Worm (Caenorhabditis elegans) whole organism, late embryonic: Measurements from ENCODE around the gene ccm-3.
A peak's percentile ranks its signal among the peaks of the same experiment; 100 is the strongest.

ENCODE experiments used
- C08G9.2 ChIP-seq: sonication (generic microtip); optimal IDR thresholded peaks from 2 replicates; lab custom pipeline; 2016; ENCODE audit warnings: mild to moderate bottlenecking, missing genetic modification characterization, moderate library complexity, missing compliant biosample characterization
- F13H6.1 ChIP-seq: sonication (generic microtip); optimal IDR thresholded peaks from 2 replicates; lab custom pipeline; 2016; ENCODE audit warnings: missing genetic modification characterization, missing compliant biosample characterization
- ama-1 ChIP-seq: fragments of 150-350 bp; optimal IDR thresholded peaks from 2 replicates; lab custom pipeline; 2014
- che-1 ChIP-seq: sonication (generic microtip); optimal IDR thresholded peaks from 2 replicates; lab custom pipeline; 2016; ENCODE audit warnings: mild to moderate bottlenecking, missing genetic modification characterization, missing compliant biosample characterization
- fax-1 ChIP-seq: sonication (generic microtip); optimal IDR thresholded peaks from 2 replicates; lab custom pipeline; 2016; ENCODE audit warnings: missing genotype, missing genetic modification characterization, missing compliant biosample characterization
- fkh-10 ChIP-seq: fragments of 150-350 bp; optimal IDR thresholded peaks from 2 replicates; lab custom pipeline; 2014; ENCODE audit warnings: missing biosample characterization, missing genetic modification reagents, missing genetic modification characterization
- gmeb-2 ChIP-seq: sonication (generic microtip); optimal IDR thresholded peaks from 2 replicates; lab custom pipeline; 2016; ENCODE audit warnings: missing genetic modification characterization, inconsistent platforms, missing compliant biosample characterization
- nhr-11 ChIP-seq: fragments of 150-350 bp; optimal IDR thresholded peaks from 2 replicates; lab custom pipeline; 2014; ENCODE audit warnings: missing biosample characterization, missing genetic modification characterization
- pag-3 ChIP-seq: sonication (generic microtip); optimal IDR thresholded peaks from 2 replicates; lab custom pipeline; 2016; ENCODE audit warnings: missing compliant biosample characterization, missing genetic modification characterization, borderline replicate concordance
- pha-4 ChIP-seq: fragments of 150-350 bp; optimal IDR thresholded peaks from 2 replicates; lab custom pipeline; 2018; ENCODE audit warnings: missing biosample characterization, missing genetic modification reagents, missing genetic modification characterization
- pqm-1 ChIP-seq: sonication (generic microtip); optimal IDR thresholded peaks from 2 replicates; lab custom pipeline; 2016; ENCODE audit warnings: missing genetic modification characterization, missing compliant biosample characterization
- rnt-1 ChIP-seq: sonication (generic microtip); optimal IDR thresholded peaks from 2 replicates; lab custom pipeline; 2016; ENCODE audit warnings: missing genetic modification characterization, missing compliant biosample characterization
- sdc-2 ChIP-seq: sonication (generic microtip); optimal IDR thresholded peaks from 2 replicates; lab custom pipeline; 2016; ENCODE audit warnings: missing genotype, missing genetic modification characterization, missing compliant biosample characterization

ce11 chrII:10563368-10563767 lies 43.7 kb downstream of the ccm-3 start, which contains the start of gene cdc-48.1:
- TF ChIP-seq che-1 (peak; percentile 51), pha-4 (tag; lab: Kevin White, UChicago) (no peak), rnt-1 (tag; lab: Kevin White, UChicago) (peak; percentile 98), F13H6.1 (tag; lab: Kevin White, UChicago) (peak; percentile 85), pag-3 (tag; lab: Kevin White, UChicago) (peak; percentile 93), fkh-10 (peak; percentile 92), gmeb-2 (tag; lab: Kevin White, UChicago) (peak; percentile 77), sdc-2 (tag; lab: Kevin White, UChicago) (peak; percentile 79), ama-1 (no peak), nhr-11 (peak; percentile 100), pqm-1 (tag; lab: Kevin White, UChicago) (peak; percentile 77), fax-1 (tag; lab: Kevin White, UChicago) (peak; percentile 72), C08G9.2 (tag; lab: Kevin White, UChicago) (peak; percentile 84)
